Fruit fly (Drosophila melanogaster): ENCODE results near the gene eIF4E1.

eIF4E1 gene

dm6 chr3L:9422636-9423419 is 20.6 kb upstream of the eIF4E1 start, which contains the start of gene aay (continued):
- TF ChIP-seq CG4730 (GFP tag; IDR thresholded peaks at IDR 0.05), result peak; percentile 97
- TF ChIP-seq MESR4 (GFP tag; optimal IDR thresholded peaks at IDR 0.05), result peak; percentile 87
- TF ChIP-seq Scr (GFP tag; IDR thresholded peaks at IDR 0.05; ENCODE audit: partially characterized antibody), result no peak
- TF ChIP-seq ash1 (GFP tag; optimal IDR thresholded peaks at IDR 0.05), result peak; percentile 87
- no peak for TF ChIP-seq mld (GFP tag; IDR thresholded peaks at IDR 0.05; ENCODE audit: partially characterized antibody)
- peak; percentile 99 for TF ChIP-seq org-1 (GFP tag; optimal IDR thresholded peaks at IDR 0.05)
- no peak for TF ChIP-seq sc (optimal IDR thresholded peaks at IDR 0.05)
- TF ChIP-seq sc (GFP tag; optimal IDR thresholded peaks at IDR 0.05), result peak; percentile 98
- no peak for TF ChIP-seq CG16813 (GFP tag; IDR thresholded peaks at IDR 0.05; ENCODE audit: partially characterized antibody)
- peak; percentile 99 for TF ChIP-seq CG15269 (tag; optimal IDR thresholded peaks at IDR 0.05)
- no peak for TF ChIP-seq Hr39 (optimal IDR thresholded peaks at IDR 0.05)
- peak; percentile 99 for TF ChIP-seq CG2120 (GFP tag; optimal IDR thresholded peaks at IDR 0.05)
- TF ChIP-seq bowl (GFP tag; IDR thresholded peaks at IDR 0.05), result peak; percentile 96
- peak; percentile 92 for TF ChIP-seq CG4282 (GFP tag; optimal IDR thresholded peaks at IDR 0.05)
- 0 out of 4 replicates have a peak, but pooled peaks have one; percentile 18 for TF ChIP-seq Dll (GFP tag; IDR thresholded peaks at IDR 0.05; ENCODE audit: partially characterized antibody)
- TF ChIP-seq slp2 (GFP tag; optimal IDR thresholded peaks at IDR 0.05), result peak; percentile 98
- TF ChIP-seq CG10209 (GFP tag; optimal IDR thresholded peaks at IDR 0.05), result peak; percentile 99
- TF ChIP-seq Ravus (GFP tag; IDR thresholded peaks at IDR 0.05), result peak; percentile 96
- TF ChIP-seq CG1529 (GFP tag; optimal IDR thresholded peaks at IDR 0.05), result peak; percentile 99
- TF ChIP-seq CG9876 (GFP tag; optimal IDR thresholded peaks at IDR 0.05), result peak; percentile 91
- peak; percentile 98 for TF ChIP-seq CG17385 (GFP tag; optimal IDR thresholded peaks at IDR 0.05)
- TF ChIP-seq Bgb (GFP tag; IDR thresholded peaks at IDR 0.05; ENCODE audit: partially characterized antibody), result peak; percentile 21; the same call in 1 of the 2 replicates
- TF ChIP-seq shn (GFP tag; optimal IDR thresholded peaks at IDR 0.05), result peak; percentile 95
- peak; percentile 83 for TF ChIP-seq ftz-f1 (GFP tag; optimal IDR thresholded peaks at IDR 0.05)
- peak; percentile 99 for TF ChIP-seq CG13296 (GFP tag; optimal IDR thresholded peaks at IDR 0.05)
- peak; percentile 96 for TF ChIP-seq pum (GFP tag; optimal IDR thresholded peaks at IDR 0.05)
- TF ChIP-seq z (GFP tag; IDR thresholded peaks at IDR 0.05), result peak; percentile 88
- peak; percentile 97 for TF ChIP-seq cato (GFP tag; optimal IDR thresholded peaks at IDR 0.05; ENCODE audit: borderline replicate concordance)
- TF ChIP-seq Spps (tag; optimal IDR thresholded peaks at IDR 0.05), result peak; percentile 98
- peak; percentile 95 for TF ChIP-seq CG1024 (GFP tag; IDR thresholded peaks at IDR 0.05)
- peak; percentile 96 for TF ChIP-seq al (GFP tag; IDR thresholded peaks at IDR 0.05)
- peak; percentile 99 for TF ChIP-seq BtbVII (GFP tag; optimal IDR thresholded peaks at IDR 0.05)
- peak; percentile 89 for TF ChIP-seq CG30020 (tag; optimal IDR thresholded peaks at IDR 0.05)
- TF ChIP-seq TFAM (GFP tag; optimal IDR thresholded peaks at IDR 0.05), result peak; percentile 92
- peak; percentile 82 for TF ChIP-seq ab (GFP tag; optimal IDR thresholded peaks at IDR 0.05)
- TF ChIP-seq mam (GFP tag; optimal IDR thresholded peaks at IDR 0.05), result peak; percentile 97
- TF ChIP-seq CG2199 (GFP tag; IDR thresholded peaks at IDR 0.05), result peak; percentile 97
- peak; percentile 97 for TF ChIP-seq CG1792 (GFP tag; optimal IDR thresholded peaks at IDR 0.05)
- peak; percentile 99 for TF ChIP-seq salm (tag; optimal IDR thresholded peaks at IDR 0.05)
- TF ChIP-seq sens (GFP tag), result peak; percentile 100
- peak; percentile 97 for TF ChIP-seq CG11723 (GFP tag; optimal IDR thresholded peaks at IDR 0.05)
- TF ChIP-seq Kr (GFP tag; optimal IDR thresholded peaks at IDR 0.05), result peak; percentile 75
- peak; percentile 100 for TF ChIP-seq Ets65A (GFP tag)
- TF ChIP-seq vfl (GFP tag; optimal IDR thresholded peaks at IDR 0.05), result peak; percentile 97
- TF ChIP-seq danr (GFP tag; IDR thresholded peaks at IDR 0.05), result peak; percentile 97
- TF ChIP-seq ssp (GFP tag; IDR thresholded peaks at IDR 0.05), result peak; percentile 92
- peak; percentile 98 for TF ChIP-seq CG15011 (GFP tag; optimal IDR thresholded peaks at IDR 0.05)
- peak; percentile 22 for TF ChIP-seq BEAF-32 (GFP tag; optimal IDR thresholded peaks at IDR 0.05)
- peak; percentile 98 for TF ChIP-seq CG6854 (GFP tag; optimal IDR thresholded peaks at IDR 0.05)
- peak; percentile 100 for TF ChIP-seq Med (GFP tag)
